Fruit fly (Drosophila melanogaster) whole organism, embryonic: ENCODE measurements around the gene CG6785.

Source experiments
- Atf-2 ChIP-seq: fragments of 200-800 bp; sonication (Bioruptor generic); optimal IDR thresholded peaks from 2 replicates; lab custom pipeline; 2016; ENCODE audit warnings: missing biosample characterization, missing genetic modification characterization
- Bdp1 ChIP-seq: fragments of 200-800 bp; sonication (Bioruptor generic); optimal IDR thresholded peaks from 3 replicates; lab custom pipeline; 2016; ENCODE audit warnings: missing biosample characterization, missing genetic modification characterization
- CG10979 ChIP-seq: fragments of 200-800 bp; sonication (Bioruptor generic); optimal IDR thresholded peaks from 2 replicates; lab custom pipeline; 2018; ENCODE audit warnings: missing biosample characterization, mild to moderate bottlenecking, missing genetic modification characterization, moderate library complexity
- CG11093 ChIP-seq: fragments of 200-800 bp; sonication (Bioruptor generic); IDR thresholded peaks from 3 replicates; pipeline ENCODE4 v1.3.6; 2022; ENCODE audit warnings: missing biosample characterization, missing genetic modification characterization
- CG11247 ChIP-seq: fragments of 200-800 bp; sonication (Bioruptor generic); IDR thresholded peaks from 2 replicates; pipeline ENCODE4 v1.3.6; 2022; ENCODE audit warnings: missing biosample characterization, missing genetic modification characterization
- CG11398 ChIP-seq: fragments of 200-800 bp; sonication (Bioruptor generic); optimal IDR thresholded peaks from 2 replicates; lab custom pipeline; 2016; ENCODE audit warnings: missing biosample characterization, missing genetic modification characterization
- CG12236 ChIP-seq: fragments of 200-800 bp; sonication (Bioruptor generic); optimal IDR thresholded peaks from 2 replicates; lab custom pipeline; 2016; ENCODE audit warnings: missing biosample characterization, missing genetic modification characterization
- CG1233 ChIP-seq: fragments of 200-800 bp; sonication (Bioruptor generic); optimal IDR thresholded peaks from 4 replicates; lab custom pipeline; 2018; ENCODE audit warnings: missing biosample characterization, mild to moderate bottlenecking, missing genetic modification characterization
- CG12391 ChIP-seq: fragments of 200-800 bp; sonication (Bioruptor generic); optimal IDR thresholded peaks from 3 replicates; lab custom pipeline; 2018; ENCODE audit warnings: missing biosample characterization, mild to moderate bottlenecking, missing genetic modification characterization, moderate library complexity
- CG14965 ChIP-seq: fragments of 200-800 bp; sonication (Bioruptor generic); optimal IDR thresholded peaks from 2 replicates; lab custom pipeline; 2016; ENCODE audit warnings: missing biosample characterization, missing genetic modification characterization, borderline replicate concordance
- CG15011 ChIP-seq: fragments of 200-800 bp; sonication (Bioruptor generic); optimal IDR thresholded peaks from 3 replicates; lab custom pipeline; 2018; ENCODE audit warnings: missing biosample characterization, mild to moderate bottlenecking, missing genetic modification characterization
- CG17359 ChIP-seq: fragments of 200-800 bp; sonication (Bioruptor generic); optimal IDR thresholded peaks from 3 replicates; lab custom pipeline; 2018; ENCODE audit warnings: missing biosample characterization, mild to moderate bottlenecking, missing genetic modification characterization, moderate library complexity
- CG17912 ChIP-seq: fragments of 200-800 bp; sonication (Bioruptor generic); optimal IDR thresholded peaks from 2 replicates; lab custom pipeline; 2018; ENCODE audit warnings: missing biosample characterization, mild to moderate bottlenecking, missing genetic modification characterization
- CG30403 ChIP-seq: fragments of 200-800 bp; sonication (Bioruptor generic); optimal IDR thresholded peaks from 3 replicates; lab custom pipeline; 2016; ENCODE audit warnings: missing biosample characterization, missing genetic modification characterization
- CG31224 ChIP-seq: fragments of 200-800 bp; sonication (Bioruptor generic); IDR thresholded peaks from 2 replicates; pipeline ENCODE4 v1.3.6; 2022; ENCODE audit warnings: missing biosample characterization, missing genetic modification characterization
- CG33557 ChIP-seq: fragments of 200-800 bp; sonication (Bioruptor generic); optimal IDR thresholded peaks from 2 replicates; lab custom pipeline; 2019; ENCODE audit warnings: missing biosample characterization, mild to moderate bottlenecking, missing genetic modification characterization, moderate library complexity
- CG5953 ChIP-seq: fragments of 200-800 bp; sonication (Bioruptor generic); IDR thresholded peaks from 2 replicates; pipeline ENCODE4 v1.3.6; 2022; ENCODE audit warnings: missing biosample characterization, missing genetic modification characterization
- CG6272 ChIP-seq: fragments of 200-800 bp; sonication (Bioruptor generic); IDR thresholded peaks from 2 replicates; pipeline ENCODE4 v1.3.6; 2022; ENCODE audit warnings: missing biosample characterization, missing genetic modification characterization
- CG6854 ChIP-seq: fragments of 200-800 bp; sonication (Bioruptor generic); optimal IDR thresholded peaks from 3 replicates; lab custom pipeline; 2017; ENCODE audit warnings: missing biosample characterization, mild to moderate bottlenecking, missing genetic modification characterization
- CG7963 ChIP-seq: fragments of 200-800 bp; sonication (Bioruptor generic); IDR thresholded peaks from 3 replicates; pipeline ENCODE4 v1.3.6; 2022; ENCODE audit warnings: missing biosample characterization, missing genetic modification characterization; ENCODE audit not compliant: partially characterized antibody
- CG9817 ChIP-seq: fragments of 200-800 bp; sonication (Bioruptor generic); optimal IDR thresholded peaks from 2 replicates; lab custom pipeline; 2018; ENCODE audit warnings: missing biosample characterization, mild to moderate bottlenecking, missing genetic modification characterization, moderate library complexity
- CoRest ChIP-seq: fragments of 200-800 bp; sonication (Bioruptor generic); optimal IDR thresholded peaks from 3 replicates; lab custom pipeline; 2018; ENCODE audit warnings: missing biosample characterization, mild to moderate bottlenecking, missing genetic modification characterization, moderate library complexity
- Dad ChIP-seq: fragments of 200-800 bp; sonication (Bioruptor generic); optimal IDR thresholded peaks from 3 replicates; lab custom pipeline; 2016; ENCODE audit warnings: missing biosample characterization, missing genetic modification characterization
- Doc2 ChIP-seq: fragments of 200-800 bp; sonication (Bioruptor generic); IDR thresholded peaks from 2 replicates; pipeline ENCODE4 v1.3.6; 2022; ENCODE audit warnings: missing biosample characterization, missing genetic modification characterization
- Oaz ChIP-seq: fragments of 200-800 bp; sonication (Bioruptor generic); IDR thresholded peaks from 2 replicates; pipeline ENCODE4 v1.3.6; 2022; ENCODE audit warnings: missing biosample characterization, missing genetic modification characterization
- Rx ChIP-seq: fragments of 200-800 bp; sonication (Bioruptor generic); IDR thresholded peaks from 2 replicates; pipeline ENCODE4 v1.3.6; 2022; ENCODE audit warnings: missing biosample characterization, missing genetic modification characterization
- YL-1 ChIP-seq: fragments of 200-800 bp; sonication (Bioruptor generic); optimal IDR thresholded peaks from 3 replicates; lab custom pipeline; 2017; ENCODE audit warnings: missing biosample characterization, mild to moderate bottlenecking, missing genetic modification characterization
- abd-A ChIP-seq: fragments of 200-800 bp; sonication (Bioruptor generic); optimal IDR thresholded peaks from 3 replicates; lab custom pipeline; 2019; ENCODE audit warnings: missing biosample characterization, mild to moderate bottlenecking, missing genetic modification characterization, moderate library complexity
- danr ChIP-seq: fragments of 200-800 bp; sonication (Bioruptor generic); IDR thresholded peaks from 2 replicates; pipeline ENCODE4 v1.3.6; 2022; ENCODE audit warnings: missing biosample characterization, missing genetic modification characterization
- dati ChIP-seq: fragments of 200-800 bp; sonication (Bioruptor generic); IDR thresholded peaks from 2 replicates; pipeline ENCODE4 v1.3.6; 2022; ENCODE audit warnings: missing biosample characterization, missing genetic modification characterization
- en ChIP-seq: fragments of 200-800 bp; sonication (Bioruptor generic); optimal IDR thresholded peaks from 2 replicates; lab custom pipeline; 2016; ENCODE audit warnings: missing biosample characterization, missing genetic modification characterization
- ewg ChIP-seq: fragments of 200-800 bp; sonication (Bioruptor generic); optimal IDR thresholded peaks from 3 replicates; lab custom pipeline; 2017; ENCODE audit warnings: mild to moderate bottlenecking, missing biosample characterization, missing genetic modification reagents, missing genetic modification characterization
- fd96Cb ChIP-seq: fragments of 200-800 bp; sonication (Bioruptor generic); optimal IDR thresholded peaks from 2 replicates; lab custom pipeline; 2018; ENCODE audit warnings: missing biosample characterization, mild to moderate bottlenecking, missing genetic modification characterization, moderate library complexity
- gem ChIP-seq: fragments of 200-800 bp; sonication (Bioruptor generic); optimal IDR thresholded peaks from 2 replicates; lab custom pipeline; 2019; ENCODE audit warnings: missing biosample characterization, mild to moderate bottlenecking, missing genetic modification characterization, moderate library complexity
- gfzf ChIP-seq: fragments of 200-800 bp; sonication (Bioruptor generic); optimal IDR thresholded peaks from 2 replicates; lab custom pipeline; 2016; ENCODE audit warnings: missing biosample characterization, mild to moderate bottlenecking, missing genetic modification characterization, moderate library complexity
- inv ChIP-seq: fragments of 200-800 bp; sonication (Bioruptor generic); IDR thresholded peaks from 2 replicates; pipeline ENCODE4 v1.3.6; 2022; ENCODE audit warnings: missing biosample characterization, missing genetic modification characterization; ENCODE audit not compliant: partially characterized antibody
- kah ChIP-seq: fragments of 200-800 bp; sonication (Bioruptor generic); optimal IDR thresholded peaks from 2 replicates; lab custom pipeline; 2018; ENCODE audit warnings: missing biosample characterization, mild to moderate bottlenecking, missing genetic modification characterization
- klu ChIP-seq: fragments of 200-800 bp; sonication (Bioruptor generic); IDR thresholded peaks from 2 replicates; pipeline ENCODE4 v1.3.6; 2022; ENCODE audit warnings: missing biosample characterization, missing genetic modification characterization
- nmo ChIP-seq: fragments of 200-800 bp; sonication (Bioruptor generic); optimal IDR thresholded peaks from 2 replicates; lab custom pipeline; 2018; ENCODE audit warnings: missing biosample characterization, mild to moderate bottlenecking, missing genetic modification characterization, moderate library complexity
- phol ChIP-seq: fragments of 200-800 bp; sonication (Bioruptor generic); optimal IDR thresholded peaks from 3 replicates; lab custom pipeline; 2018; ENCODE audit warnings: missing biosample characterization, mild to moderate bottlenecking, missing genetic modification characterization, moderate library complexity
- pnt ChIP-seq: fragments of 200-800 bp; sonication (Bioruptor generic); optimal IDR thresholded peaks from 3 replicates; lab custom pipeline; 2016; ENCODE audit warnings: missing biosample characterization, missing genetic modification characterization
- sc ChIP-seq, 3 experiments: fragments of >200 bp in 2 of 3; fragments of 200-800 bp in 1 of 3; sonication (Bioruptor generic) in 1 of 3; optimal IDR thresholded peaks; 2 replicates in 2 of 3; 3 replicates in 1 of 3; lab custom pipeline; 2017; ENCODE audit warnings: mild to moderate bottlenecking in 1 of 3, missing biosample characterization in 1 of 3, missing genetic modification characterization in 1 of 3, missing genetic modification reagents in 1 of 3
- tgo ChIP-seq: fragments of 200-800 bp; sonication (Bioruptor generic); IDR thresholded peaks from 3 replicates; pipeline ENCODE4 v1.3.6; 2022; ENCODE audit warnings: missing biosample characterization, missing genetic modification characterization
- tll ChIP-seq, 2 experiments: fragments of 200-800 bp in 1 of 2; fragments of >200 bp in 1 of 2; sonication (Bioruptor generic) in 1 of 2; optimal IDR thresholded peaks; 2 replicates each; lab custom pipeline; 2017 to 2019; ENCODE audit warnings: missing biosample characterization in 2 of 2, missing genetic modification characterization in 2 of 2, mild to moderate bottlenecking in 1 of 2, moderate library complexity in 1 of 2
- ttk ChIP-seq: fragments of 200-800 bp; sonication (Bioruptor generic); IDR thresholded peaks from 2 replicates; pipeline ENCODE4 v2.1.2; 2022; ENCODE audit warnings: missing biosample characterization, missing genetic modification characterization
- wdn ChIP-seq: fragments of 200-800 bp; sonication (Bioruptor generic); IDR thresholded peaks from 2 replicates; pipeline ENCODE4 v1.3.6; 2022; ENCODE audit warnings: missing biosample characterization, missing genetic modification characterization
- yki ChIP-seq: fragments of >200 bp; optimal IDR thresholded peaks from 3 replicates; lab custom pipeline; 2018

The CG6785 gene

DNA sequence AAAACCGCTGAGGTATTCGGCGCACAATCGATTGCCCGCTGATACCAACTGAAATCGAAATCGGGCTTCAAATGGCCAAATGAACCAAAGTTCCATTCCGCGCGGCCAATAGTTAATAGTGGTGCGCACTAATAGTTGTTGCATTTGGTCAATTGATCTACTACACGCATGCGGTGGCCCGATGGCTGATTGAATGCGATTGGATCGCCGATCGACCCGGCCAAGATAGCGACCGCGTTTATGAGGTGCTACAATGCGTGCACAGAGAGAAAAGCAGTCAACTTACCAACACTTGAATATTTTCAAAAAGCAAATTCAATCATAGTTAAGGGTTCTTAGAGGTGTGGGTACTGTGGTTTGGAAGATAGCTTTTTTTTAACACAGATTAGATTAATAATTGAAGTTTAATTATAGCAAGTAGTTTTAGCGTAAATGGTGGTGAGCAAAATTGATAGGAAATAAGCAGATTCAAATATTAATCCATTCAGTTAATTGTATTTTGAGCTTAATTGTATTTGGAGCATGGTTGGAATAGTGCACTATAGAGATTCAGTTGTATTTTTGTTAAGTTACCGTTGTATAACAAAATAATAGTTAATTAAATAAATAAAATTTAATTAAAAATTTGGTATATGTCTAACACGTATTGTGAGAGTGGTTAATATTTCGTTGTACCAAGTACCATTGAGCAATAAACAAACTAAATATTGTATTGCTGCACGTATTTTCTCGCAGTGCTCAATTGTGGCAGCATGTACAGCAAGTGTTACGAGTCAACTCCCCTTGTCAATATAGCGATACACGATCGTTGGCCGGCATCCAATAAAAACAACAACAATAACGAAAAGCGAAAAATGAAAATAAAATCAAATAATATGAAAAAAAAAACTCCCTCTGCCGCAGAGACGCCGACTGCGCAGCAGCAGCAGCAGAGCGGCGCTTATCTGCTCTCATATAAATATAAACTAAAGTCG is 18.3 kb downstream of the CG6785 start:
- TF ChIP-seq inv (no peak), CG14965 (no peak), Dad (GFP tag; lab: Kevin White, UChicago) (no peak), kah (peak; percentile 20), CG1233 (GFP tag; lab: Kevin White, UChicago) (peak; percentile 54), CG11398 (GFP tag; lab: Kevin White, UChicago) (peak; percentile 6), gem (tag; lab: Kevin White, UChicago) (peak; percentile 75), YL-1 (GFP tag; lab: Kevin White, UChicago) (no peak), CoRest (tag; lab: Kevin White, UChicago) (peak; percentile 81), CG33557 (GFP tag; lab: Kevin White, UChicago) (no peak), tll (GFP tag; optimal IDR thresholded peaks at IDR 0.05; lab: Kevin White, UChicago) (no peak), CG30403 (GFP tag; lab: Kevin White, UChicago) (peak; percentile 75), CG11093 (no peak), CG15011 (GFP tag; lab: Kevin White, UChicago) (no peak), dati (peak; percentile 13; the same call in 1 of the 2 replicates), danr (GFP tag; lab: Robert Waterston, UW) (no peak; the same call in 1 of the 2 replicates), CG31224 (GFP tag; lab: Robert Waterston, UW) (peak; percentile 41; the same call in 1 of the 2 replicates), en (GFP tag; lab: Kevin White, UChicago) (no peak), Doc2 (GFP tag; lab: Robert Waterston, UW) (no peak), CG6272 (GFP tag; lab: Robert Waterston, UW) (peak; percentile 24; the same call in 1 of the 2 replicates), phol (tag; lab: Kevin White, UChicago) (peak; percentile 66), CG11247 (GFP tag; lab: Robert Waterston, UW) (peak; percentile 31; the same call in 1 of the 2 replicates), wdn (GFP tag; lab: Robert Waterston, UW) (no peak), Atf-2 (GFP tag; lab: Kevin White, UChicago) (no peak), CG17912 (GFP tag; lab: Kevin White, UChicago) (no peak), CG9817 (tag; lab: Kevin White, UChicago) (peak; percentile 24), gfzf (no peak), ttk (GFP tag; lab: Robert Waterston, UW) (0 out of 2 replicates have a peak, but pooled peaks have one; percentile 6), CG12236 (GFP tag; lab: Kevin White, UChicago) (no peak), Bdp1 (GFP tag; lab: Kevin White, UChicago) (no peak), CG10979 (peak; percentile 62), ewg (GFP tag; lab: Kevin White, UChicago) (peak; percentile 44), fd96Cb (tag; lab: Kevin White, UChicago) (peak; percentile 57), CG5953 (GFP tag; lab: Robert Waterston, UW) (no peak), abd-A (tag; lab: Kevin White, UChicago) (no peak), CG6854 (GFP tag; lab: Kevin White, UChicago) (no peak), yki (lab: Kevin White, UChicago) (no peak), Oaz (GFP tag; lab: Robert Waterston, UW) (no peak), sc (optimal IDR thresholded peaks at IDR 0.05; lab: Kevin White, UChicago) (no peak), sc (GFP tag; optimal IDR thresholded peaks at IDR 0.05; lab: Kevin White, UChicago) (peak; percentile 60), nmo (peak; percentile 78), CG17359 (tag; lab: Kevin White, UChicago) (peak; percentile 30), Rx (GFP tag; lab: Robert Waterston, UW) (peak; percentile 33; the same call in 1 of the 2 replicates), tgo (peak; percentile 55), CG12391 (tag; lab: Kevin White, UChicago) (peak; percentile 69), pnt (GFP tag; lab: Kevin White, UChicago) (peak; percentile 15), klu (GFP tag; lab: Robert Waterston, UW) (0 out of 2 replicates have a peak, but pooled peaks have one; percentile 13), CG7963 (GFP tag; lab: Robert Waterston, UW) (no peak)
